Worm (Caenorhabditis elegans) whole organism, young adult: ENCODE data around the gene M88.3.

Experiments
- F49E8.2 ChIP-seq: sonication (generic microtip); optimal IDR thresholded peaks from 3 replicates; lab custom pipeline; 2017; ENCODE audit warnings: missing genetic modification characterization, mild to moderate bottlenecking, missing compliant biosample characterization, antibody characterized with exemption, moderate library complexity; ENCODE audit not compliant: insufficient read depth
- T07F8.4 ChIP-seq: sonication (generic microtip); optimal IDR thresholded peaks from 2 replicates; lab custom pipeline; 2016; ENCODE audit warnings: mild to moderate bottlenecking, missing genetic modification characterization, moderate library complexity, missing compliant biosample characterization
- Y95B8A.8 ChIP-seq: fragments of 200-800 bp; sonication (Bioruptor generic); IDR thresholded peaks from 2 replicates; pipeline ENCODE4 v1.3.6; 2022; ENCODE audit warnings: missing genetic modification reagents, missing genetic modification characterization, missing compliant biosample characterization
- ama-1 ChIP-seq, 3 experiments: fragments of 150-350 bp in 1 of 3; sonication (generic microtip) in 2 of 3; optimal IDR thresholded peaks; 2 replicates each; lab custom pipeline; 2014 to 2018; ENCODE audit warnings: missing biosample characterization in 2 of 3, missing genetic modification characterization in 2 of 3, missing genetic modification reagents in 2 of 3
- aptf-2 ChIP-seq: fragments of 200-800 bp; sonication (Bioruptor generic); conservative IDR thresholded peaks from 2 replicates; pipeline ENCODE4 v1.3.6; 2022; ENCODE audit warnings: missing genetic modification reagents, missing genetic modification characterization, missing compliant biosample characterization
- bed-1 ChIP-seq: fragments of 200-800 bp; sonication (Bioruptor generic); IDR thresholded peaks from 2 replicates; pipeline ENCODE4 v1.3.6; 2022; ENCODE audit warnings: missing genetic modification reagents, missing genetic modification characterization, missing compliant biosample characterization
- hlh-26 ChIP-seq: fragments of 200-800 bp; sonication (Bioruptor generic); conservative IDR thresholded peaks from 2 replicates; pipeline ENCODE4 v1.3.6; 2022; ENCODE audit warnings: missing genetic modification reagents, missing genetic modification characterization, missing compliant biosample characterization
- lin-54 ChIP-seq: fragments of 200-800 bp; sonication (Bioruptor generic); optimal IDR thresholded peaks from 2 replicates; lab custom pipeline; 2018; ENCODE audit warnings: mild to moderate bottlenecking, missing genetic modification characterization, missing compliant biosample characterization
- lsl-1 ChIP-seq: fragments of 200-800 bp; sonication (Bioruptor generic); optimal IDR thresholded peaks from 2 replicates; lab custom pipeline; 2018; ENCODE audit warnings: mild to moderate bottlenecking, missing genetic modification characterization, moderate library complexity, missing compliant biosample characterization
- pha-4 ChIP-seq: fragments of 150-350 bp; sonication (generic microtip); optimal IDR thresholded peaks from 2 replicates; lab custom pipeline; 2014; ENCODE audit warnings: missing biosample characterization, missing genetic modification reagents, missing genetic modification characterization
- rec-8 ChIP-seq, 2 experiments: sonication (generic microtip); optimal IDR thresholded peaks; 2 replicates each; lab custom pipeline; 2016; ENCODE audit warnings: mild to moderate bottlenecking in 2 of 2, missing genetic modification characterization in 2 of 2, missing genetic modification reagents in 2 of 2, missing genotype in 2 of 2, missing biosample characterization in 1 of 2, missing compliant biosample characterization in 1 of 2, moderate library complexity in 1 of 2
- sptf-2 ChIP-seq: fragments of 200-800 bp; sonication (Bioruptor generic); optimal IDR thresholded peaks from 2 replicates; lab custom pipeline; 2018; ENCODE audit warnings: mild to moderate bottlenecking, missing genetic modification characterization, missing compliant biosample characterization
- unc-62 ChIP-seq: fragments of 150-350 bp; optimal IDR thresholded peaks from 2 replicates; lab custom pipeline; 2014; ENCODE audit warnings: missing biosample characterization, missing genetic modification reagents, missing genetic modification characterization
- ztf-25 ChIP-seq: fragments of 200-800 bp; sonication (Bioruptor generic); IDR thresholded peaks from 2 replicates; pipeline ENCODE4 v1.3.6; 2022; ENCODE audit warnings: missing genetic modification reagents, missing genetic modification characterization, missing compliant biosample characterization

ce11 chrIII:4506590-4507128, 38.2 kb downstream of the M88.3 start:
- TF ChIP-seq bed-1 (GFP tag; lab: Robert Waterston, UW): no peak
- TF ChIP-seq hlh-26: no peak
- TF ChIP-seq F49E8.2 (tag; lab: Kevin White, UChicago): no peak
- TF ChIP-seq rec-8 (tag; optimal IDR thresholded peaks at IDR 0.05; lab: Kevin White, UChicago): no peak
- no peak for TF ChIP-seq sptf-2 (GFP tag; lab: Kevin White, UChicago)
- TF ChIP-seq lsl-1: no peak
- no peak for TF ChIP-seq ztf-25 (GFP tag; lab: Robert Waterston, UW)
- no peak for TF ChIP-seq ama-1 (optimal IDR thresholded peaks at IDR 0.05; lab: Kevin White, UChicago)
- no peak for TF ChIP-seq ama-1 (GFP tag; optimal IDR thresholded peaks at IDR 0.05; lab: Kevin White, UChicago)
- no peak for TF ChIP-seq lin-54 (GFP tag; lab: Kevin White, UChicago)
- TF ChIP-seq unc-62 (GFP tag; lab: Kevin White, UChicago): no peak
- TF ChIP-seq aptf-2 (GFP tag; lab: Robert Waterston, UW): no peak
- TF ChIP-seq Y95B8A.8 (GFP tag; lab: Robert Waterston, UW): no peak
- no peak for TF ChIP-seq T07F8.4 (tag; lab: Kevin White, UChicago)
- no peak for TF ChIP-seq pha-4 (tag; lab: Kevin White, UChicago)
